Worm (Caenorhabditis elegans) whole organism, L2 larva: ENCODE measurements around the gene srh-279.

Experiments used
- F13H6.1 ChIP-seq: sonication (generic microtip); optimal IDR thresholded peaks from 2 replicates; lab custom pipeline; 2016; ENCODE audit warnings: missing genetic modification characterization, missing compliant biosample characterization
- R02D3.7 ChIP-seq: fragments of 150-350 bp; optimal IDR thresholded peaks from 2 replicates; lab custom pipeline; 2014; ENCODE audit warnings: missing biosample characterization, missing genetic modification characterization
- Y55F3AM.14 ChIP-seq: fragments of 200-800 bp; sonication (Bioruptor generic); optimal IDR thresholded peaks from 2 replicates; lab custom pipeline; 2018; ENCODE audit warnings: mild to moderate bottlenecking, missing genetic modification characterization, missing compliant biosample characterization
- ZK546.5 ChIP-seq: sonication (generic microtip); optimal IDR thresholded peaks from 2 replicates; lab custom pipeline; 2017; ENCODE audit warnings: missing biosample characterization, missing genetic modification characterization
- alr-1 ChIP-seq: fragments of 150-350 bp; optimal IDR thresholded peaks from 2 replicates; lab custom pipeline; 2014; ENCODE audit warnings: missing biosample characterization, missing genetic modification characterization
- aly-2 ChIP-seq: fragments of 150-350 bp; optimal IDR thresholded peaks from 2 replicates; lab custom pipeline; 2014; ENCODE audit warnings: missing biosample characterization, missing genetic modification characterization
- ama-1 ChIP-seq: fragments of 150-350 bp; optimal IDR thresholded peaks from 2 replicates; lab custom pipeline; 2018; ENCODE audit warnings: inconsistent platforms
- blmp-1 ChIP-seq: sonication (generic microtip); optimal IDR thresholded peaks from 2 replicates; lab custom pipeline; 2017; ENCODE audit warnings: missing genetic modification characterization, mild to moderate bottlenecking, missing compliant biosample characterization, antibody characterized with exemption, moderate library complexity; ENCODE audit not compliant: insufficient read depth
- ceh-16 ChIP-seq: fragments of 150-350 bp; optimal IDR thresholded peaks from 2 replicates; lab custom pipeline; 2014; ENCODE audit warnings: missing biosample characterization, missing genetic modification characterization
- ceh-82 ChIP-seq: fragments of 150-350 bp; optimal IDR thresholded peaks from 2 replicates; lab custom pipeline; 2014; ENCODE audit warnings: missing biosample characterization, missing genetic modification characterization
- crh-2 ChIP-seq: sonication (generic microtip); optimal IDR thresholded peaks from 2 replicates; lab custom pipeline; 2017; ENCODE audit warnings: missing biosample characterization, missing genetic modification characterization
- dmd-4 ChIP-seq: sonication (generic microtip); optimal IDR thresholded peaks from 2 replicates; lab custom pipeline; 2017; ENCODE audit warnings: missing biosample characterization, missing genetic modification characterization
- egl-27 ChIP-seq: sonication (generic microtip); optimal IDR thresholded peaks from 3 replicates; lab custom pipeline; 2017; ENCODE audit warnings: missing biosample characterization, missing genetic modification reagents, missing genetic modification characterization
- elt-1 ChIP-seq: fragments of 150-350 bp; optimal IDR thresholded peaks from 2 replicates; lab custom pipeline; 2014; ENCODE audit warnings: missing biosample characterization, missing genetic modification characterization
- elt-3 ChIP-seq: sonication (generic microtip); optimal IDR thresholded peaks from 2 replicates; lab custom pipeline; 2017; ENCODE audit warnings: missing biosample characterization, missing genetic modification characterization
- fos-1 ChIP-seq: fragments of 150-350 bp; optimal IDR thresholded peaks from 2 replicates; lab custom pipeline; 2014; ENCODE audit warnings: missing biosample characterization, missing genetic modification characterization
- gmeb-1 ChIP-seq: fragments of 150-350 bp; optimal IDR thresholded peaks from 2 replicates; lab custom pipeline; 2014; ENCODE audit warnings: missing biosample characterization, missing genetic modification characterization
- lsy-2 ChIP-seq, 2 experiments: fragments of 150-350 bp in 1 of 2; sonication (generic microtip) in 1 of 2; optimal IDR thresholded peaks; 2 replicates each; lab custom pipeline; 2014 to 2017; ENCODE audit warnings: missing biosample characterization in 2 of 2, missing genetic modification characterization in 2 of 2
- mab-5 ChIP-seq: fragments of 150-350 bp; optimal IDR thresholded peaks from 2 replicates; lab custom pipeline; 2014; ENCODE audit warnings: missing biosample characterization, missing genetic modification characterization
- mdl-1 ChIP-seq, 2 experiments: fragments of 150-350 bp in 1 of 2; sonication (generic microtip) in 1 of 2; optimal IDR thresholded peaks; 2 replicates each; lab custom pipeline; 2017; ENCODE audit warnings: missing biosample characterization in 2 of 2, missing genetic modification characterization in 2 of 2
- nhr-11 ChIP-seq: fragments of 150-350 bp; optimal IDR thresholded peaks from 2 replicates; lab custom pipeline; 2014; ENCODE audit warnings: missing biosample characterization, missing genetic modification characterization
- nhr-12 ChIP-seq: fragments of 150-350 bp; optimal IDR thresholded peaks from 2 replicates; lab custom pipeline; 2014; ENCODE audit warnings: missing biosample characterization, missing genetic modification characterization
- nhr-21 ChIP-seq: fragments of 150-350 bp; optimal IDR thresholded peaks from 2 replicates; lab custom pipeline; 2014; ENCODE audit warnings: missing biosample characterization, missing genetic modification characterization
- nhr-23 ChIP-seq: fragments of 150-350 bp; optimal IDR thresholded peaks from 2 replicates; lab custom pipeline; 2014; ENCODE audit warnings: missing biosample characterization, missing genetic modification reagents, missing genetic modification characterization
- nhr-237 ChIP-seq: fragments of 150-350 bp; optimal IDR thresholded peaks from 2 replicates; lab custom pipeline; 2014; ENCODE audit warnings: missing biosample characterization, missing genetic modification characterization
- nhr-25 ChIP-seq: fragments of 150-350 bp; sonication (generic microtip); optimal IDR thresholded peaks from 3 replicates; lab custom pipeline; 2014; ENCODE audit warnings: missing biosample characterization, missing genetic modification characterization
- nhr-6 ChIP-seq: fragments of 150-350 bp; optimal IDR thresholded peaks from 2 replicates; lab custom pipeline; 2014; ENCODE audit warnings: missing biosample characterization, missing genetic modification characterization
- nhr-77 ChIP-seq: fragments of 150-350 bp; optimal IDR thresholded peaks from 2 replicates; lab custom pipeline; 2014; ENCODE audit warnings: missing biosample characterization, missing genetic modification characterization
- peb-1 ChIP-seq: fragments of 150-350 bp; optimal IDR thresholded peaks from 2 replicates; lab custom pipeline; 2014; ENCODE audit warnings: missing biosample characterization, missing genetic modification characterization
- sem-4 ChIP-seq: fragments of 150-350 bp; optimal IDR thresholded peaks from 2 replicates; lab custom pipeline; 2014; ENCODE audit warnings: missing biosample characterization, missing genetic modification reagents, missing genetic modification characterization
- sma-3 ChIP-seq: sonication (generic microtip); optimal IDR thresholded peaks from 2 replicates; lab custom pipeline; 2016; ENCODE audit warnings: missing genetic modification reagents, missing genetic modification characterization, missing compliant biosample characterization
- sma-9 ChIP-seq, 2 experiments: fragments of 150-350 bp in 1 of 2; sonication (generic microtip) in 1 of 2; optimal IDR thresholded peaks; 2 replicates each; lab custom pipeline; 2014 to 2016; ENCODE audit warnings: missing genetic modification characterization in 2 of 2, mild to moderate bottlenecking in 1 of 2, missing biosample characterization in 1 of 2, missing compliant biosample characterization in 1 of 2, missing genetic modification reagents in 1 of 2, moderate library complexity in 1 of 2
- snpc-4 ChIP-seq: fragments of 150-350 bp; optimal IDR thresholded peaks from 2 replicates; lab custom pipeline; 2014; ENCODE audit warnings: missing biosample characterization, missing genetic modification characterization
- unc-39 ChIP-seq: fragments of 150-350 bp; optimal IDR thresholded peaks from 2 replicates; lab custom pipeline; 2014; ENCODE audit warnings: missing biosample characterization, missing genetic modification characterization
- unc-55 ChIP-seq: fragments of 150-350 bp; sonication (generic microtip); optimal IDR thresholded peaks from 3 replicates; lab custom pipeline; 2014; ENCODE audit warnings: missing biosample characterization, missing genetic modification reagents, missing genetic modification characterization
- unc-62 ChIP-seq: fragments of 150-350 bp; optimal IDR thresholded peaks from 2 replicates; lab custom pipeline; 2014; ENCODE audit warnings: missing biosample characterization, missing genetic modification reagents, missing genetic modification characterization
- zag-1 ChIP-seq: fragments of 150-350 bp; optimal IDR thresholded peaks from 2 replicates; lab custom pipeline; 2014; ENCODE audit warnings: missing biosample characterization, missing genetic modification characterization
- ztf-1 ChIP-seq: fragments of 200-800 bp; sonication (Bioruptor generic); conservative IDR thresholded peaks from 2 replicates; pipeline ENCODE4 v1.3.6; 2022; ENCODE audit warnings: missing genetic modification characterization, missing compliant biosample characterization
- ztf-11 ChIP-seq: sonication (generic microtip); optimal IDR thresholded peaks from 2 replicates; lab custom pipeline; 2017; ENCODE audit warnings: missing biosample characterization, missing genetic modification characterization
- ztf-4 ChIP-seq: fragments of 150-350 bp; optimal IDR thresholded peaks from 2 replicates; lab custom pipeline; 2014; ENCODE audit warnings: missing biosample characterization, missing genetic modification characterization

The srh-279 gene

ce11 chrV:16204888-16205287 lies 12.7 kb downstream of the srh-279 start, which contains the start of gene irld-26:
TSS of gene irld-26 (plus strand) at chrV:16205188.
- no peak for TF ChIP-seq gmeb-1 (tag; lab: Kevin White, UChicago)
- TF ChIP-seq, all 48 proteins: peak for 0

DNA sequence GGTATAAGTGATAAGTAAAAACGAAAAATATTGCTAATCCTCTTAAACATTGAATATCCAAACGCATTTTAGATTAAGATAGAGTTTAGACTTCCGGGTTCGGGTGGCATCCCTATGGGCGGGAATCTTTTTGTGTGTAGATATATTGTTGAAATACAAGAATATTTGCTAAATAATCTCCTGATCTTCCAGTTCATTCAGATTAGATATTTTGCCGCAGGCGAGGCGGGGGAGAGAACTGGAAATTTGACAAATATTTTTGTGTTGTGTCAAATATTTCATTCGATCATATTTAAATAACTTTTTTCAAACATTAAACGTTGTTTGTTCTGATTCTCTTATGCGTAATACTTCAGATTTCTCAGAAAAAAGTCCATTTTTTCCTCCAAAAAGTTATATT lies 17.6 kb downstream of the srh-279 start, which contains the start of gene oac-15:
Gene oac-15 (minus strand): TSS at position 101 of the 400 bp plus-strand sequence.
- no peak for TF ChIP-seq aly-2
- TF ChIP-seq ztf-4 = no peak
- TF ChIP-seq elt-1 (tag; lab: Kevin White, UChicago) = no peak
- TF ChIP-seq ztf-11 = no peak
- TF ChIP-seq Y55F3AM.14 (GFP tag; lab: Kevin White, UChicago) = no peak
- TF ChIP-seq blmp-1 = no peak
- TF ChIP-seq ama-1 = no peak
- TF ChIP-seq unc-39 = no peak
- no peak for TF ChIP-seq unc-55 (GFP tag; lab: Kevin White, UChicago)
- no peak for TF ChIP-seq lsy-2 (tag; optimal IDR thresholded peaks at IDR 0.05; lab: Kevin White, UChicago)
- no peak for TF ChIP-seq zag-1 (tag; lab: Kevin White, UChicago)
- no peak for TF ChIP-seq nhr-23 (tag; lab: Kevin White, UChicago)

DNA sequence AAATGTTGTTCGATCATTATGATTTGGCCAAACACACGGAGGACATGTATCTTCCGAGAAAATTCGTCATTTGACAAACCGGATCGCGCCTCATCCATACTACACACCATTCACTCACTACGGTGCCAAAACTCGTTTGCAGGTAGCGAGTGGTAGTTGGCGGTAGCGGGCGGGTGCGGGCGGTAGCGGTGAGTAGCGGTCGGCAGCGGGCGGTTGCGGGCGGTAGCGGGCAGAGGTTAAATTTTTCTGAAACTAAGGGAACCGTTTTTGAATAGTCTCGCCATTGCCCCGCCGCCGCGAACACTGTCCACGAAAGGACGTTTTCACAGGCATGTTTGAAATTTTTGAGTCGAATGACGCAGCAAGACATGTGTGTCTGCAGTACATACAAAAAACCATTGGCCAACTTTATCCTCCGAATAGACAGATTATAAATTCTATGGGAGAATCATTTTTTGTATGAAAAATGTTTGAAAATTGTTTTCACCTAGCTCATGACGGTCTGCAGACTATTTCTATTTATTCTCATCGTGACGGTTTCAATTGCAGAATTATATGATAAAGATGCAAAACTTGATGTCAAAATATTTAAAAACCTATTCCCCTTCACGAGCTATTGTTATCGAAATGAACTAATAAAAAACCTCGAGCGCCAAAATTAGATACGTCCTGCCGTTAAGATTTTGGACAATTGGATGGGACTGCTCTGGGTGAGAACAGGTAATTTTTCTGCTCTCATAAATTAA lies 18.2 kb downstream of the srh-279 start, which contains the start of gene F11A5.16:
Gene F11A5.16 (plus strand): TSS at position 696 of the 746 bp plus-strand sequence.
- TF ChIP-seq unc-62 (GFP tag; lab: Kevin White, UChicago) = no peak
- no peak for TF ChIP-seq snpc-4 (tag; lab: Kevin White, UChicago)
- TF ChIP-seq blmp-1 = no peak
- no peak for TF ChIP-seq nhr-23 (tag; lab: Kevin White, UChicago)
- no peak for TF ChIP-seq ceh-82 (tag; lab: Kevin White, UChicago)
- no peak for TF ChIP-seq sma-3 (GFP tag; lab: Kevin White, UChicago)
- TF ChIP-seq ztf-4 = no peak
- no peak for TF ChIP-seq nhr-77
- TF ChIP-seq lsy-2 (tag; optimal IDR thresholded peaks at IDR 0.05; lab: Kevin White, UChicago) = no peak
- TF ChIP-seq, all 48 proteins: peak for 0

DNA sequence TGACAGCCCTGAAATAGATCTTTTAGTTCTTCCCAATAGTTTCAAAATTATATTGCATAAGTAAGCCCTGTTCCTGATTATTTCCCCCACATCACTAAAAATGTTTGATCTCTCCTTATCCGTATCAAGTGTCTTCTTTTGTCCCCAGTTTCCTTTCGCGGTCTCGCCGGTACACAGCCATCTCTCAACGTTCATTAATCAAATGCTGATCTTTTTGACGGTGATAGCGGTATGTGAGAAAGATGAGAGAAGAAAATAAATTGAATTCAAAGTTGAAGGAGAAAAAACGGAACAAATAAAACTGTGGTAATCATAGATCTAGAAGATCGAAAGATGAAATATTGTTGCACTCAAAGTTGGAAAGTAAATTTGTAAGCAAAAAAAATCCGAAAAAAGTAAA lies 19.5 kb downstream of the srh-279 start:
- no peak for TF ChIP-seq snpc-4 (tag; lab: Kevin White, UChicago)
- peak; percentile 61 for TF ChIP-seq nhr-21 (tag; lab: Kevin White, UChicago)
- TF ChIP-seq sem-4 (tag; lab: Kevin White, UChicago) = no peak
- TF ChIP-seq crh-2 = no peak
- no peak for TF ChIP-seq F13H6.1 (tag; lab: Kevin White, UChicago)
- no peak for TF ChIP-seq elt-3 (tag; lab: Kevin White, UChicago)
- TF ChIP-seq sma-9 (GFP tag; optimal IDR thresholded peaks at IDR 0.05; lab: Kevin White, UChicago) = peak; percentile 76
- TF ChIP-seq sma-9 (tag; optimal IDR thresholded peaks at IDR 0.05; lab: Kevin White, UChicago) = no peak
- TF ChIP-seq nhr-237 (tag; lab: Kevin White, UChicago) = no peak

DNA sequence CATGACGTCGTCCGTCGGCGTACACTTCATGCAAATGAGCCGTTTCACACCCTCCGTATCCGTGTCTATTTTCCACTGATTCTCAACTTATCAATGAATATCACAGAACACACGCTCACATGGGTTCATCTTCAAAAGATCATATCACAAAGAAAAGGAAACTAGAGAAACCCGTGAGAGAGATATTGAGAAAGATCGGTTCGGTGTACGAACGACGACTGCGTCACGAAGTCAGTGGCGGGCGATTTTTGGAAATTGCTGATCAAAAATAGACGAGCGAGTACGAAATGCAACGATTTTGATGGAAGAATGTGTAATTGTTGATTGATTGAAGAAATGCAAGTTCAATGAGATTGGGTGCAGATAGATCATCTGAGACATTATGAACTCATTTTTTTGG lies 21.1 kb downstream of the srh-279 start:
- TF ChIP-seq egl-27 (peak; percentile 0), nhr-25 (peak; percentile 45), ZK546.5 (no peak), nhr-11 (tag; lab: Kevin White, UChicago) (no peak), sma-9 (GFP tag; optimal IDR thresholded peaks at IDR 0.05; lab: Kevin White, UChicago) (peak; percentile 91), sma-9 (tag; optimal IDR thresholded peaks at IDR 0.05; lab: Kevin White, UChicago) (no peak), mab-5 (no peak), unc-55 (GFP tag; lab: Kevin White, UChicago) (no peak), alr-1 (no peak), nhr-237 (tag; lab: Kevin White, UChicago) (no peak), R02D3.7 (no peak), ztf-1 (GFP tag; lab: Robert Waterston, UW) (no peak), fos-1 (tag; lab: Kevin White, UChicago) (no peak), sma-3 (GFP tag; lab: Kevin White, UChicago) (peak; percentile 36), gmeb-1 (tag; lab: Kevin White, UChicago) (peak; percentile 27), dmd-4 (no peak), Y55F3AM.14 (GFP tag; lab: Kevin White, UChicago) (peak; percentile 14), nhr-12 (no peak), peb-1 (tag; lab: Kevin White, UChicago) (no peak), crh-2 (peak; percentile 5), nhr-23 (tag; lab: Kevin White, UChicago) (no peak), ceh-16 (no peak), blmp-1 (peak; percentile 49), nhr-21 (tag; lab: Kevin White, UChicago) (peak; percentile 81), unc-62 (GFP tag; lab: Kevin White, UChicago) (no peak), mdl-1 (tag; optimal IDR thresholded peaks at IDR 0.05; lab: Kevin White, UChicago) (peak in 1 of 2 experiments; percentile 3), nhr-77 (no peak), lsy-2 (tag; optimal IDR thresholded peaks at IDR 0.05; lab: Kevin White, UChicago) (no peak), zag-1 (tag; lab: Kevin White, UChicago) (no peak), aly-2 (no peak), nhr-6 (tag; lab: Kevin White, UChicago) (no peak)
